Fruit fly (Drosophila melanogaster): Measurements from ENCODE around the gene CG14200.

Gene CG14200

DNA sequence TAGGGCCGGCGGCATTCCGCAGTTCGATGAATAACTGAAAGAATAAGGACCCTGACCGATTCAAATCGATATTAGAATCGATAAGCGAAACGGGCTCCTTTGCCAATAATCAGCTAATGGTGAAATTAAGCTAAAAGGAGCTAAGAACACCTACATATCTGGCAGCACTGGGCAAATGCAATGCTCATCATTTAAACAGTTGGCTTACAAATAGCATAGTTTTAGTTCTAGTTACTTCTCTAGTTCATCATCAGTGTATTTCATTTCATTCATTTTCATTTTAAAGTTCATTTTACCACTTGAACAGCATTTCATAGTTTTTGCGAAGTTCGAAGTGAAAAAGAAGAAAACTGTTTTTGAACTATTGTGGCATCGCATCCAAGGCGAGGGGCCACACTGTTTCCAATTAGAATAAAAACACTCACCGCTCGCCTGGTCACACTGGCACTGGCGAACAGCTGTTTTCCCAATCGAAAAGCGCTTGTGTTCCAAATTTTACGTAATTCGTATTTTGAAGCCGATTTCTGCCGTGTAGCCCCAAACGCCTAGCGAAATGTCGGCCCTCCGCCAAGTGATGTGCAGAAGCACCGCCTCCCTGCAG lies 3.2 kb upstream of the CG14200 start, which contains the start of the genes pcm and ND-18 (continued):
- TF ChIP-seq CG42726 (GFP tag; IDR thresholded peaks at IDR 0.05; ENCODE audit: partially characterized antibody) (no peak), CG3726 (GFP tag; IDR thresholded peaks at IDR 0.05) (no peak), CG4282 (GFP tag; optimal IDR thresholded peaks at IDR 0.05) (no peak), CTCF (GFP tag; optimal IDR thresholded peaks at IDR 0.05) (peak; percentile 46), wek (GFP tag; optimal IDR thresholded peaks at IDR 0.05) (no peak), B-H1 (GFP tag; IDR thresholded peaks at IDR 0.05) (no peak), Lhr (GFP tag; optimal IDR thresholded peaks at IDR 0.05) (no peak), sug (tag; optimal IDR thresholded peaks at IDR 0.05) (no peak), phol (tag; optimal IDR thresholded peaks at IDR 0.05) (peak; percentile 35), CG12219 (GFP tag; optimal IDR thresholded peaks at IDR 0.05) (no peak), CG7786 (GFP tag; optimal IDR thresholded peaks at IDR 0.05) (no peak), Scr (GFP tag; IDR thresholded peaks at IDR 0.05; ENCODE audit: partially characterized antibody) (0 out of 2 replicates have a peak, but pooled peaks have one; percentile 19), CG31224 (GFP tag; IDR thresholded peaks at IDR 0.05) (no peak), psq (GFP tag; optimal IDR thresholded peaks at IDR 0.05) (no peak), Myb (GFP tag; optimal IDR thresholded peaks at IDR 0.05) (peak; percentile 62), zfh1 (GFP tag; IDR thresholded peaks at IDR 0.05) (no peak), Oaz (GFP tag; IDR thresholded peaks at IDR 0.05) (no peak), abd-A (tag; optimal IDR thresholded peaks at IDR 0.05) (no peak), inv (GFP tag; IDR thresholded peaks at IDR 0.05; ENCODE audit: partially characterized antibody) (no peak), Ets65A (GFP tag) (peak; percentile 21), CG15073 (GFP tag; optimal IDR thresholded peaks at IDR 0.05) (no peak), Atf3 (GFP tag; optimal IDR thresholded peaks at IDR 0.05) (no peak), amos (GFP tag; IDR thresholded peaks at IDR 0.05; ENCODE audit: partially characterized antibody) (peak; percentile 18), CG31388 (GFP tag; optimal IDR thresholded peaks at IDR 0.05) (no peak), MTF-1 (GFP tag; optimal IDR thresholded peaks at IDR 0.05; ENCODE audit: borderline replicate concordance) (no peak), CG1602 (GFP tag; optimal IDR thresholded peaks at IDR 0.05) (no peak), insv (GFP tag; optimal IDR thresholded peaks at IDR 0.05) (peak; percentile 90 to 98), BtbVII (GFP tag; optimal IDR thresholded peaks at IDR 0.05) (no peak), hth (optimal IDR thresholded peaks at IDR 0.05) (no peak)

DNA sequence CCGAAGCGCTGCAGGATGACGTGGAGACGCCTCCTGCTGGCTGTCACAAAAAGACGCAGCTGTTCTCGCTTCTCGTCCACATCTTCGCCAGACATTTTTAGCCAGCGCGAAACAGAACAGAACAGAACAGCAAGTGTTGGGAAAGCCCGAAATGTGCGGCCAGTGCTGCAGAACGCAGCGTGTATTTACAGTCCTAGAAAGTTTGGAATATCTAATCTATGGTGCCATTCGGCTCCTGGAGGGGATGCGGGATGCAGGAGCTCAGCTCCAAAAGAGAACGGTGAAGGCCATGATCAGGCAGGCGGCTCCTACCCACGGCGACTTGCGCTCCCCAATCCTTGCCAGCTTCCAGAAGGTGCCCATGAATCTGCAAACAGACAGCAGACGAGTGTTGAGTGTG lies 1.0 kb upstream of the CG14200 start, which contains the start of gene CG12204:
CG12204 (minus strand) TSS at position 117 of the 400 bp plus-strand sequence.
- TF ChIP-seq CG7786 (GFP tag; optimal IDR thresholded peaks at IDR 0.05) (peak; percentile 43), Antp (GFP tag; optimal IDR thresholded peaks at IDR 0.05) (peak; percentile 28), Oli (tag; optimal IDR thresholded peaks at IDR 0.05) (no peak), sens-2 (GFP tag; IDR thresholded peaks at IDR 0.05) (no peak), CG13775 (GFP tag; optimal IDR thresholded peaks at IDR 0.05) (peak; percentile 11), sc (optimal IDR thresholded peaks at IDR 0.05) (no peak), sc (GFP tag; optimal IDR thresholded peaks at IDR 0.05) (no peak), CG10543 (GFP tag; optimal IDR thresholded peaks at IDR 0.05) (no peak), sob (GFP tag; IDR thresholded peaks at IDR 0.05) (0 out of 2 replicates have a peak, but pooled peaks have one; percentile 39), CG9932 (GFP tag; IDR thresholded peaks at IDR 0.05) (peak; percentile 20; the same call in 1 of the 2 replicates), CG16863 (GFP tag; optimal IDR thresholded peaks at IDR 0.05) (peak; percentile 28), Med (GFP tag) (peak; percentile 91), oc (tag; optimal IDR thresholded peaks at IDR 0.05) (no peak), Rfx (GFP tag; IDR thresholded peaks at IDR 0.05) (peak; percentile 50), CG11560 (tag; IDR thresholded peaks at IDR 0.05) (no peak), CG14014 (GFP tag; IDR thresholded peaks at IDR 0.05) (peak; percentile 22; the same call in 1 of the 2 replicates), zen2 (GFP tag; IDR thresholded peaks at IDR 0.05; ENCODE audit: partially characterized antibody) (0 out of 3 replicates have a peak, but pooled peaks have one; percentile 13), tin (GFP tag; optimal IDR thresholded peaks at IDR 0.05) (no peak), CG1602 (GFP tag; optimal IDR thresholded peaks at IDR 0.05) (no peak), otp (GFP tag; IDR thresholded peaks at IDR 0.05) (no peak), Opbp (GFP tag; IDR thresholded peaks at IDR 0.05; ENCODE audit: partially characterized antibody) (no peak), vnd (GFP tag; IDR thresholded peaks at IDR 0.05; ENCODE audit: partially characterized antibody) (no peak), CG17385 (GFP tag; optimal IDR thresholded peaks at IDR 0.05) (peak; percentile 23), insv (GFP tag; optimal IDR thresholded peaks at IDR 0.05) (peak in 1 of 2 experiments; percentile 11), CG8281 (tag; optimal IDR thresholded peaks at IDR 0.05) (no peak), CG10366 (GFP tag; IDR thresholded peaks at IDR 0.05) (no peak)
